Worm (Caenorhabditis elegans): Measurements from ENCODE around the gene Y49A3A.3.

Gene Y49A3A.3

DNA sequence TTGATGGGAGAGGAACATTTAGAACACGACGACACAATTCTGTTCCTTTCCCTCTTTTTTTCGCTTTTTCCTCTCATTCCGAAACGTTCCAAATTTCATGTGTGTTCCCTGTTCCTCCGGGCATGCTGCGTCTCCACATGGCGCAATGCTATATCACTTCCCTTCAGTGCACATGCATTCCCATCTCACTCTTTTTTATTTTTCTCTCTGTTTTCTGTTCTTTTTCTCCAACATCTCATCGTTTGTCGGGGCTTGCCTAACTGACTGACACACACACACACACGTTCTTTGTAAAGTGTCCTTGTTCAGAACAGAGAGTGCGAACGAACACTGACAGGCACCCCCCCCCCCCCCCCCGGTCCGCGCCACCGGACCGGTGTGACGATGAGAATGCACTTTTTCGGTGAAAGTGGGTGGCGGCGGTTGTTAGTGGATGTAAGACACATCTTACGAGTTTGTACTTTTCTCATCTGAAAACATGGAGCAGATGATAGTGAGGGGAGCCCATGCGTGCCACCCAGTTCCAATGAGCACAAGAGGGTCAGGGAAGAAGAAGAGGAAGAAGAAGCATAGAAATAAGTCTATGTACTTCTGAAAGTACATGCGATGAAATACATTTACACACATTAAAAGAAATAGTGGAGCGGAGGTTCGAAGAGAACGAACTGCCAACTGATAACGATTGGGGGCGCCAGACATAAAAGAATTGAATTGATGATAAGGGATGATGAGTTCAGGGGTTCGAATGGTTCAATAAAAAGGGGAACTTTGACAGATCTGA is 14.3 kb downstream of the Y49A3A.3 start (continued):
- TF ChIP-seq mel-28 (tag; optimal IDR thresholded peaks at IDR 0.05; ENCODE audit: borderline replicate concordance), result no peak
- TF ChIP-seq F22D6.2 (tag; optimal IDR thresholded peaks at IDR 0.05), result no peak
- no peak for TF ChIP-seq hmg-20 (GFP tag; IDR thresholded peaks at IDR 0.05)
- no peak for TF ChIP-seq hsf-1 (GFP tag; IDR thresholded peaks at IDR 0.05)
- no peak for TF ChIP-seq F52B5.7 (tag; optimal IDR thresholded peaks at IDR 0.05)
- TF ChIP-seq F57C9.4 (tag; optimal IDR thresholded peaks at IDR 0.05), result no peak
- TF ChIP-seq aptf-3 (GFP tag; IDR thresholded peaks at IDR 0.05), result no peak
- peak; percentile 62 for TF ChIP-seq K12H6.12 (tag; optimal IDR thresholded peaks at IDR 0.05)
- TF ChIP-seq ama-1 (optimal IDR thresholded peaks at IDR 0.05), result no peak
- TF ChIP-seq ama-1 (GFP tag; optimal IDR thresholded peaks at IDR 0.05), result no peak
- TF ChIP-seq snpc-3.4 (tag; optimal IDR thresholded peaks at IDR 0.05), result no peak
- no peak for TF ChIP-seq madf-3 (GFP tag; IDR thresholded peaks at IDR 0.05)
- no peak for TF ChIP-seq T07F8.4 (tag; optimal IDR thresholded peaks at IDR 0.05)
- no peak for TF ChIP-seq ceh-40 (GFP tag; IDR thresholded peaks at IDR 0.05)
- no peak for TF ChIP-seq cebp-1 (GFP tag; IDR thresholded peaks at IDR 0.05)
- no peak for TF ChIP-seq cebp-1 (tag; optimal IDR thresholded peaks at IDR 0.05)
- TF ChIP-seq K11D2.4 (GFP tag; IDR thresholded peaks at IDR 0.05), result 0 out of 2 replicates have a peak, but pooled peaks have one; percentile 30
- no peak for TF ChIP-seq xnd-1 (tag; optimal IDR thresholded peaks at IDR 0.05)
- peak; percentile 49 for TF ChIP-seq nhr-80 (tag; optimal IDR thresholded peaks at IDR 0.05)
- TF ChIP-seq F57A8.1 (GFP tag; optimal IDR thresholded peaks at IDR 0.05), result no peak
- TF ChIP-seq Y53F4B.3 (GFP tag; IDR thresholded peaks at IDR 0.05), result no peak
- TF ChIP-seq tlf-1 (GFP tag; optimal IDR thresholded peaks at IDR 0.05), result no peak
- no peak for TF ChIP-seq ztf-22 (GFP tag; optimal IDR thresholded peaks at IDR 0.05)
- TF ChIP-seq dpff-1 (tag; optimal IDR thresholded peaks at IDR 0.05), result no peak
- no peak for TF ChIP-seq unc-130 (GFP tag; optimal IDR thresholded peaks at IDR 0.05)
- TF ChIP-seq B0035.1 (tag; optimal IDR thresholded peaks at IDR 0.05), result no peak
- no peak for TF ChIP-seq F49E8.2 (tag; optimal IDR thresholded peaks at IDR 0.05; ENCODE audit: insufficient read depth)
- no peak for TF ChIP-seq athp-1 (tag; optimal IDR thresholded peaks at IDR 0.05)
- no peak for TF ChIP-seq nhr-90 (tag; optimal IDR thresholded peaks at IDR 0.05)
- TF ChIP-seq mes-4 (tag; optimal IDR thresholded peaks at IDR 0.05), result no peak
- no peak for TF ChIP-seq lir-1 (GFP tag; conservative IDR thresholded peaks at IDR 0.05)
- no peak for TF ChIP-seq Y53G8AR.9 (GFP tag; conservative IDR thresholded peaks at IDR 0.05)
- no peak for TF ChIP-seq ceh-100 (GFP tag; IDR thresholded peaks at IDR 0.05)
- no peak for TF ChIP-seq rpc-1 (optimal IDR thresholded peaks at IDR 0.05)
- no peak for TF ChIP-seq rpc-1 (tag; optimal IDR thresholded peaks at IDR 0.05)
- no peak for TF ChIP-seq nfya-1 (tag; optimal IDR thresholded peaks at IDR 0.05; ENCODE audit: borderline replicate concordance, insufficient read depth)
- TF ChIP-seq lin-35 (GFP tag; optimal IDR thresholded peaks at IDR 0.05), result peak in 1 of 3 experiments; percentile 40
- 0 out of 2 replicates have a peak, but pooled peaks have one; percentile 26 for TF ChIP-seq mcd-1 (GFP tag; IDR thresholded peaks at IDR 0.05)
- no peak for TF ChIP-seq hlh-12 (tag; optimal IDR thresholded peaks at IDR 0.05)
- no peak for TF ChIP-seq nfya-2 (GFP tag; IDR thresholded peaks at IDR 0.05)
- TF ChIP-seq ztf-28 (GFP tag; IDR thresholded peaks at IDR 0.05), result no peak
- no peak for TF ChIP-seq efl-1 (GFP tag; optimal IDR thresholded peaks at IDR 0.05)
- TF ChIP-seq nhr-120 (GFP tag; IDR thresholded peaks at IDR 0.05), result no peak
- peak; percentile 22 for TF ChIP-seq chd-7 (tag; optimal IDR thresholded peaks at IDR 0.05)
- no peak for TF ChIP-seq madf-8 (GFP tag; conservative IDR thresholded peaks at IDR 0.05)
- no peak for TF ChIP-seq ztf-25 (GFP tag; IDR thresholded peaks at IDR 0.05)
- no peak for TF ChIP-seq F39B2.1 (GFP tag; IDR thresholded peaks at IDR 0.05)
- no peak for TF ChIP-seq attf-3 (GFP tag; conservative IDR thresholded peaks at IDR 0.05)
- no peak for TF ChIP-seq Y95B8A.8 (GFP tag; IDR thresholded peaks at IDR 0.05)

Measured in whole organism, young adult.